Worm (Caenorhabditis elegans) whole organism, L4 larva: ENCODE data around the gene nlp-46.

Source experiments
- arid-1 ChIP-seq: fragments of 200-800 bp; sonication (Bioruptor generic); conservative IDR thresholded peaks from 2 replicates; pipeline ENCODE4 v1.3.6; 2022; ENCODE audit warnings: missing genetic modification reagents, missing genetic modification characterization, missing compliant biosample characterization
- duxl-1 ChIP-seq: sonication (generic microtip); optimal IDR thresholded peaks from 2 replicates; lab custom pipeline; 2016; ENCODE audit warnings: mild to moderate bottlenecking, missing genetic modification characterization, moderate library complexity, missing compliant biosample characterization; ENCODE audit not compliant: poor library complexity
- egl-27 ChIP-seq: sonication (generic microtip); optimal IDR thresholded peaks from 3 replicates; lab custom pipeline; 2017; ENCODE audit warnings: missing biosample characterization, missing genetic modification reagents, missing genetic modification characterization
- lir-3 ChIP-seq: sonication (generic microtip); optimal IDR thresholded peaks from 2 replicates; lab custom pipeline; 2016; ENCODE audit warnings: mild to moderate bottlenecking, missing genetic modification characterization, missing compliant biosample characterization
- mep-1 ChIP-seq: fragments of 150-350 bp; sonication (generic microtip); optimal IDR thresholded peaks from 3 replicates; lab custom pipeline; 2014; ENCODE audit warnings: missing biosample characterization, missing genetic modification characterization
- nhr-28 ChIP-seq: fragments of 150-350 bp; optimal IDR thresholded peaks from 2 replicates; lab custom pipeline; 2014; ENCODE audit warnings: missing biosample characterization, missing genetic modification characterization
- zip-11 ChIP-seq: fragments of 200-800 bp; sonication (Bioruptor generic); IDR thresholded peaks from 2 replicates; pipeline ENCODE4 v1.3.6; 2022; ENCODE audit warnings: missing genetic modification characterization, missing compliant biosample characterization

- peak; percentile 94 for TF ChIP-seq nhr-28 (tag; lab: Kevin White, UChicago)
- TF ChIP-seq egl-27 (tag; lab: Kevin White, UChicago) = no peak
- no peak for TF ChIP-seq arid-1 (GFP tag; lab: Robert Waterston, UW)
- TF ChIP-seq duxl-1 (tag; lab: Kevin White, UChicago) = no peak
- no peak for TF ChIP-seq mep-1 (tag; lab: Kevin White, UChicago)
- no peak for TF ChIP-seq lir-3 (tag; lab: Kevin White, UChicago)
- TF ChIP-seq zip-11 (GFP tag; lab: Robert Waterston, UW) = no peak
These were observed 38.3 kb downstream of the nlp-46 start for ce11 chrV:12467755-12468154.
